Fruit fly (Drosophila melanogaster) whole organism, embryonic: Measurements from ENCODE around the gene TwdlX.
A peak's percentile ranks its signal among the peaks of the same experiment; 100 is the strongest.

Experiments
- Bgb ChIP-seq: fragments of 200-800 bp; sonication (Bioruptor generic); IDR thresholded peaks from 2 replicates; pipeline ENCODE4 v1.3.6; 2022; ENCODE audit warnings: missing biosample characterization, missing genetic modification characterization; ENCODE audit not compliant: partially characterized antibody
- C15 ChIP-seq: fragments of 200-800 bp; sonication (Bioruptor generic); IDR thresholded peaks from 3 replicates; pipeline ENCODE4 v1.3.6; 2022; ENCODE audit warnings: missing biosample characterization, missing genetic modification characterization
- CG10431 ChIP-seq: fragments of 200-800 bp; sonication (Bioruptor generic); optimal IDR thresholded peaks from 3 replicates; lab custom pipeline; 2018; ENCODE audit warnings: missing biosample characterization, mild to moderate bottlenecking, missing genetic modification characterization
- CG12659 ChIP-seq: fragments of 200-800 bp; sonication (Bioruptor generic); optimal IDR thresholded peaks from 3 replicates; lab custom pipeline; 2017; ENCODE audit warnings: mild to moderate bottlenecking, missing biosample characterization, missing genetic modification reagents, missing genetic modification characterization
- CG13287 ChIP-seq: fragments of 200-800 bp; sonication (Bioruptor generic); IDR thresholded peaks from 2 replicates; pipeline ENCODE4 v1.3.6; 2022; ENCODE audit warnings: missing biosample characterization, missing genetic modification characterization; ENCODE audit not compliant: partially characterized antibody
- CG13424 ChIP-seq: fragments of 200-800 bp; sonication (Bioruptor generic); optimal IDR thresholded peaks from 2 replicates; lab custom pipeline; 2019; ENCODE audit warnings: missing biosample characterization, mild to moderate bottlenecking, missing genetic modification characterization, moderate library complexity
- CG14050 ChIP-seq: fragments of 200-800 bp; sonication (Bioruptor generic); IDR thresholded peaks from 3 replicates; pipeline ENCODE4 v1.3.6; 2022; ENCODE audit warnings: missing biosample characterization, missing genetic modification characterization
- CG14710 ChIP-seq: fragments of 200-800 bp; sonication (Bioruptor generic); optimal IDR thresholded peaks from 3 replicates; lab custom pipeline; 2019; ENCODE audit warnings: missing biosample characterization, mild to moderate bottlenecking, missing genetic modification characterization, moderate library complexity
- CG17361 ChIP-seq: fragments of 200-800 bp; sonication (Bioruptor generic); IDR thresholded peaks from 3 replicates; pipeline ENCODE4 v1.3.6; 2022; ENCODE audit warnings: missing biosample characterization, missing genetic modification characterization
- CG2116 ChIP-seq: fragments of 200-800 bp; sonication (Bioruptor generic); optimal IDR thresholded peaks from 3 replicates; lab custom pipeline; 2018; ENCODE audit warnings: missing biosample characterization, mild to moderate bottlenecking, missing genetic modification characterization
- CG30403 ChIP-seq: fragments of 200-800 bp; sonication (Bioruptor generic); optimal IDR thresholded peaks from 3 replicates; lab custom pipeline; 2016; ENCODE audit warnings: missing biosample characterization, missing genetic modification characterization
- CG4328 ChIP-seq: fragments of 200-800 bp; sonication (Bioruptor generic); optimal IDR thresholded peaks from 3 replicates; lab custom pipeline; 2017; ENCODE audit warnings: missing biosample characterization, missing genetic modification reagents, missing genetic modification characterization
- CG4360 ChIP-seq: fragments of 200-800 bp; sonication (Bioruptor generic); IDR thresholded peaks from 2 replicates; pipeline ENCODE4 v1.3.6; 2022; ENCODE audit warnings: missing biosample characterization, missing genetic modification characterization
- CG4730 ChIP-seq: fragments of 200-800 bp; sonication (Bioruptor generic); IDR thresholded peaks from 2 replicates; pipeline ENCODE4 v1.3.6; 2022; ENCODE audit warnings: missing biosample characterization, missing genetic modification characterization
- CG6689 ChIP-seq: fragments of 200-800 bp; sonication (Bioruptor generic); IDR thresholded peaks from 2 replicates; pipeline ENCODE4 v1.3.6; 2022; ENCODE audit warnings: missing biosample characterization, missing genetic modification characterization
- CG9437 ChIP-seq: fragments of 200-800 bp; sonication (Bioruptor generic); optimal IDR thresholded peaks from 2 replicates; lab custom pipeline; 2018; ENCODE audit warnings: missing biosample characterization, mild to moderate bottlenecking, missing genetic modification characterization
- CG9727 ChIP-seq: fragments of 200-800 bp; sonication (Bioruptor generic); optimal IDR thresholded peaks from 3 replicates; lab custom pipeline; 2017; ENCODE audit warnings: missing biosample characterization, mild to moderate bottlenecking, missing genetic modification characterization
- Doc3 ChIP-seq: fragments of 200-800 bp; sonication (Bioruptor generic); IDR thresholded peaks from 3 replicates; pipeline ENCODE4 v1.3.6; 2022; ENCODE audit warnings: missing biosample characterization, missing genetic modification characterization; ENCODE audit not compliant: partially characterized antibody
- Dref ChIP-seq: fragments of 200-800 bp; sonication (Bioruptor generic); IDR thresholded peaks from 2 replicates; pipeline ENCODE4 v1.3.6; 2022; ENCODE audit warnings: missing biosample characterization, missing genetic modification characterization
- E2f2 ChIP-seq: fragments of 200-800 bp; sonication (Bioruptor generic); IDR thresholded peaks from 2 replicates; pipeline ENCODE4 v1.3.6; 2022; ENCODE audit warnings: missing biosample characterization, missing genetic modification characterization
- Hmx ChIP-seq: fragments of 200-800 bp; sonication (Bioruptor generic); optimal IDR thresholded peaks from 2 replicates; lab custom pipeline; 2016; ENCODE audit warnings: missing biosample characterization, missing genetic modification characterization
- Med ChIP-seq: fragments of 200-800 bp; sonication (Bioruptor generic); peaks from one replicate; lab custom pipeline; 2016; ENCODE audit warnings: missing biosample characterization, missing genetic modification characterization, mild to moderate bottlenecking, inconsistent platforms, moderate library complexity
- Meics ChIP-seq: fragments of 200-800 bp; sonication (Bioruptor generic); optimal IDR thresholded peaks from 2 replicates; lab custom pipeline; 2017; ENCODE audit warnings: missing biosample characterization, mild to moderate bottlenecking, missing genetic modification characterization
- Mes4 ChIP-seq: fragments of 200-800 bp; sonication (Bioruptor generic); optimal IDR thresholded peaks from 2 replicates; lab custom pipeline; 2016; ENCODE audit warnings: missing biosample characterization, missing genetic modification characterization
- Myb ChIP-seq: fragments of 200-800 bp; sonication (Bioruptor generic); optimal IDR thresholded peaks from 2 replicates; lab custom pipeline; 2016; ENCODE audit warnings: missing biosample characterization, missing genetic modification characterization
- NFAT ChIP-seq: fragments of 200-800 bp; sonication (Bioruptor generic); IDR thresholded peaks from 2 replicates; pipeline ENCODE4 v1.3.6; 2022; ENCODE audit warnings: missing biosample characterization, missing genetic modification characterization
- Ptx1 ChIP-seq: fragments of 200-800 bp; sonication (Bioruptor generic); IDR thresholded peaks from 2 replicates; pipeline ENCODE4 v1.3.6; 2022; ENCODE audit warnings: missing biosample characterization, missing genetic modification characterization
- Sry-δ ChIP-seq: fragments of 200-800 bp; sonication (Bioruptor generic); optimal IDR thresholded peaks from 2 replicates; lab custom pipeline; 2016; ENCODE audit warnings: missing biosample characterization, missing genetic modification characterization
- bab2 ChIP-seq: fragments of 200-800 bp; sonication (Bioruptor generic); optimal IDR thresholded peaks from 2 replicates; lab custom pipeline; 2016; ENCODE audit warnings: missing biosample characterization, missing genetic modification characterization
- bcd ChIP-seq: fragments of 200-800 bp; sonication (Bioruptor generic); optimal IDR thresholded peaks from 2 replicates; lab custom pipeline; 2017; ENCODE audit warnings: missing biosample characterization, mild to moderate bottlenecking, missing genetic modification characterization
- bsh ChIP-seq, 2 experiments: fragments of 200-800 bp; sonication (Bioruptor generic); optimal IDR thresholded peaks; 2 replicates each; lab custom pipeline; 2017 to 2018; ENCODE audit warnings: mild to moderate bottlenecking in 2 of 2, missing biosample characterization in 2 of 2, missing genetic modification characterization in 2 of 2, moderate library complexity in 1 of 2
- corto ChIP-seq: fragments of 200-800 bp; sonication (Bioruptor generic); optimal IDR thresholded peaks from 2 replicates; lab custom pipeline; 2016; ENCODE audit warnings: missing biosample characterization, mild to moderate bottlenecking, missing genetic modification characterization, moderate library complexity
- eve ChIP-seq, 2 experiments: fragments of >200 bp; optimal IDR thresholded peaks; 2 replicates each; lab custom pipeline; 2017; ENCODE audit warnings: missing biosample characterization in 2 of 2, missing genetic modification characterization in 2 of 2
- ewg ChIP-seq: fragments of 200-800 bp; sonication (Bioruptor generic); optimal IDR thresholded peaks from 3 replicates; lab custom pipeline; 2017; ENCODE audit warnings: mild to moderate bottlenecking, missing biosample characterization, missing genetic modification reagents, missing genetic modification characterization
- fd96Cb ChIP-seq: fragments of 200-800 bp; sonication (Bioruptor generic); optimal IDR thresholded peaks from 2 replicates; lab custom pipeline; 2018; ENCODE audit warnings: missing biosample characterization, mild to moderate bottlenecking, missing genetic modification characterization, moderate library complexity
- gfzf ChIP-seq: fragments of 200-800 bp; sonication (Bioruptor generic); optimal IDR thresholded peaks from 2 replicates; lab custom pipeline; 2016; ENCODE audit warnings: missing biosample characterization, mild to moderate bottlenecking, missing genetic modification characterization, moderate library complexity
- grn ChIP-seq: fragments of 200-800 bp; sonication (Bioruptor generic); optimal IDR thresholded peaks from 3 replicates; lab custom pipeline; 2017; ENCODE audit warnings: missing biosample characterization, missing genetic modification characterization
- nau ChIP-seq: fragments of 200-800 bp; sonication (Bioruptor generic); optimal IDR thresholded peaks from 3 replicates; lab custom pipeline; 2017; ENCODE audit warnings: missing biosample characterization, mild to moderate bottlenecking, missing genetic modification characterization, missing genetic modification reagents
- nmo ChIP-seq: fragments of 200-800 bp; sonication (Bioruptor generic); optimal IDR thresholded peaks from 2 replicates; lab custom pipeline; 2018; ENCODE audit warnings: missing biosample characterization, mild to moderate bottlenecking, missing genetic modification characterization, moderate library complexity
- onecut ChIP-seq: fragments of 200-800 bp; sonication (Bioruptor generic); IDR thresholded peaks from 2 replicates; pipeline ENCODE4 v1.3.6; 2022; ENCODE audit warnings: missing biosample characterization, missing genetic modification characterization
- pnt ChIP-seq: fragments of 200-800 bp; sonication (Bioruptor generic); optimal IDR thresholded peaks from 3 replicates; lab custom pipeline; 2016; ENCODE audit warnings: missing biosample characterization, missing genetic modification characterization
- pros ChIP-seq: fragments of 200-800 bp; sonication (Bioruptor generic); optimal IDR thresholded peaks from 3 replicates; lab custom pipeline; 2019; ENCODE audit warnings: missing biosample characterization, mild to moderate bottlenecking, missing genetic modification characterization, moderate library complexity
- sim ChIP-seq: fragments of 200-800 bp; sonication (Bioruptor generic); IDR thresholded peaks from 2 replicates; pipeline ENCODE4 v1.3.6; 2022; ENCODE audit warnings: missing biosample characterization, missing genetic modification characterization
- slp2 ChIP-seq: fragments of 200-800 bp; sonication (Bioruptor generic); optimal IDR thresholded peaks from 2 replicates; lab custom pipeline; 2016; ENCODE audit warnings: missing biosample characterization, missing genetic modification characterization
- sr ChIP-seq: fragments of 200-800 bp; sonication (Bioruptor generic); IDR thresholded peaks from 3 replicates; pipeline ENCODE4 v1.3.6; 2022; ENCODE audit warnings: missing biosample characterization, missing genetic modification characterization
- tup ChIP-seq: fragments of 200-800 bp; sonication (Bioruptor generic); optimal IDR thresholded peaks from 2 replicates; lab custom pipeline; 2016; ENCODE audit warnings: missing biosample characterization, mild to moderate bottlenecking, missing genetic modification characterization, moderate library complexity
- z ChIP-seq: fragments of 200-800 bp; sonication (Bioruptor generic); IDR thresholded peaks from 3 replicates; pipeline ENCODE4 v1.3.6; 2022; ENCODE audit warnings: missing biosample characterization, missing genetic modification characterization

TwdlX gene

dm6 chrX:16687400-16688105, 43.3 kb upstream of the TwdlX start (continued):
- TF ChIP-seq CG10431 = no peak
- TF ChIP-seq Sry-δ (GFP tag; lab: Kevin White, UChicago) = peak; percentile 15
- peak; percentile 2 for TF ChIP-seq CG12659 (GFP tag; lab: Kevin White, UChicago)
- TF ChIP-seq CG4360 (GFP tag; lab: Robert Waterston, UW) = no peak
- peak; percentile 80 for TF ChIP-seq ewg
- peak; percentile 15 for TF ChIP-seq CG9437 (GFP tag; lab: Kevin White, UChicago)
- no peak for TF ChIP-seq CG14050 (GFP tag; lab: Robert Waterston, UW)
- TF ChIP-seq Doc3 = no peak
- peak; percentile 1 for TF ChIP-seq Meics (GFP tag; lab: Kevin White, UChicago)
- peak; percentile 16 for TF ChIP-seq CG30403
- 0 out of 2 replicates have a peak, but pooled peaks have one; percentile 8 for TF ChIP-seq CG6689 (GFP tag; lab: Robert Waterston, UW)
- TF ChIP-seq NFAT (GFP tag; lab: Robert Waterston, UW) = no peak
- TF ChIP-seq bab2 (GFP tag; lab: Kevin White, UChicago) = no peak
- peak; percentile 15 for TF ChIP-seq CG9727 (GFP tag; lab: Kevin White, UChicago)
- TF ChIP-seq CG13287 (GFP tag; lab: Robert Waterston, UW) = no peak
- peak; percentile 0 for TF ChIP-seq CG13424 (tag; lab: Kevin White, UChicago)
- TF ChIP-seq CG17361 = 0 out of 3 replicates have a peak, but pooled peaks have one; percentile 29

dm6 chrX:16688106-16688459, 42.8 kb upstream of the TwdlX start:
- no peak for TF ChIP-seq Ptx1 (GFP tag; lab: Robert Waterston, UW)
- no peak for TF ChIP-seq CG4328 (GFP tag; lab: Kevin White, UChicago)
- TF ChIP-seq E2f2 (GFP tag; lab: Robert Waterston, UW) = 0 out of 2 replicates have a peak, but pooled peaks have one; percentile 9
- TF ChIP-seq Med = peak; percentile 31
- TF ChIP-seq CG14710 = peak; percentile 32
- 0 out of 2 replicates have a peak, but pooled peaks have one; percentile 31 for TF ChIP-seq Dref
- TF ChIP-seq z (GFP tag; lab: Robert Waterston, UW) = peak; percentile 60; the same call in 2 of the 3 replicates
- TF ChIP-seq pros (GFP tag; lab: Kevin White, UChicago) = peak; percentile 74

dm6 chrX:16689339-16689738, 41.6 kb upstream of the TwdlX start:
- TF ChIP-seq slp2 (GFP tag; lab: Kevin White, UChicago) = no peak
- TF ChIP-seq sim (GFP tag; lab: Robert Waterston, UW) = no peak
- TF ChIP-seq CG4730 (GFP tag; lab: Robert Waterston, UW) = no peak
- TF ChIP-seq grn (GFP tag; lab: Kevin White, UChicago) = peak; percentile 34
- no peak for TF ChIP-seq Myb (GFP tag; lab: Kevin White, UChicago)
- TF ChIP-seq sr (GFP tag; lab: Robert Waterston, UW) = peak; percentile 90
- TF ChIP-seq Mes4 = no peak
- no peak for TF ChIP-seq Hmx
- no peak for TF ChIP-seq corto
- no peak for TF ChIP-seq CG10431
- TF ChIP-seq Bgb (GFP tag; lab: Robert Waterston, UW) = no peak
- TF ChIP-seq eve (GFP tag; optimal IDR thresholded peaks at IDR 0.05; lab: Kevin White, UChicago) = no peak

- TF ChIP-seq bcd (GFP tag; lab: Kevin White, UChicago) (no peak), gfzf (no peak), nau (GFP tag; lab: Kevin White, UChicago) (no peak), nmo (GFP tag; lab: Kevin White, UChicago) (peak; percentile 15), C15 (GFP tag; lab: Robert Waterston, UW) (no peak), onecut (GFP tag; lab: Robert Waterston, UW) (no peak), fd96Cb (tag; lab: Kevin White, UChicago) (peak; percentile 25), CG30403 (no peak), tup (GFP tag; lab: Kevin White, UChicago) (no peak), pnt (GFP tag; lab: Kevin White, UChicago) (no peak), bsh (GFP tag; optimal IDR thresholded peaks at IDR 0.05; lab: Kevin White, UChicago) (peak in 1 of 2 experiments; percentile 55), CG2116 (GFP tag; lab: Kevin White, UChicago) (no peak)
Observed at dm6 chrX:16689966-16690365, 40.9 kb upstream of the TwdlX start.
